Worm (Caenorhabditis elegans): ENCODE data around the gene clec-261.

clec-261 gene

ce11 chrV:20289317-20289716 lies 5.0 kb downstream of the clec-261 start, which contains the start of gene mlt-4:
TSS of gene mlt-4 (minus strand) at chrV:20289417.
- no peak for TF ChIP-seq ama-1 (optimal IDR thresholded peaks at IDR 0.05)
- no peak for TF ChIP-seq zag-1 (tag; optimal IDR thresholded peaks at IDR 0.05)
- no peak for TF ChIP-seq dmd-4 (tag; optimal IDR thresholded peaks at IDR 0.05)
- TF ChIP-seq lin-13 (GFP tag; optimal IDR thresholded peaks at IDR 0.05) = no peak
- TF ChIP-seq gmeb-1 (tag; optimal IDR thresholded peaks at IDR 0.05) = no peak
- no peak for TF ChIP-seq Y55F3AM.14 (GFP tag; optimal IDR thresholded peaks at IDR 0.05)
- TF ChIP-seq nhr-6 (tag; optimal IDR thresholded peaks at IDR 0.05) = no peak

DNA sequence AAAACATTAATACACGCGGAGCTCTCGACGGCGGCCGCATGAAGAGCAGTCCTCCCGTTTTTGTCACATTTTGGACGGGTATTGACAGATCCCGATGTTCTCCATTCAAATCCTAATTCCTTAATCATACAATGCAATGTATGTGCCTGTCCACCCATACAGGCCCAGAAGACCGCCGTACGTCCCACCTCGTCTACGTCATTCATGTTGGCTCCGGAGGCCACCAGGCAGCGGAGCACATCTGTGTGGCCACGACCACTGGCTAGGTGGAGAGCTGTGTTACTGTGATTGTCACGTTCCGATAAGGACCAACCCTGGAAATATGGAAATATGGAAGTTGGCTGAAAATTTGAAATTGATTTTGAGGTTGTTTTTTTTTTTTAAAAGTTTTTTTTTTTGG lies 11.5 kb downstream of the clec-261 start:
- TF ChIP-seq mdl-1 (tag; optimal IDR thresholded peaks at IDR 0.05) = no peak
- no peak for TF ChIP-seq Y55F3AM.14 (GFP tag; optimal IDR thresholded peaks at IDR 0.05)
- TF ChIP-seq ztf-1 (GFP tag; conservative IDR thresholded peaks at IDR 0.05) = no peak
- no peak for TF ChIP-seq lin-13 (GFP tag; optimal IDR thresholded peaks at IDR 0.05)
- TF ChIP-seq sma-9 (GFP tag; optimal IDR thresholded peaks at IDR 0.05) = no peak
- TF ChIP-seq sma-9 (tag; optimal IDR thresholded peaks at IDR 0.05) = no peak
- TF ChIP-seq F13H6.1 (tag; optimal IDR thresholded peaks at IDR 0.05) = no peak
- TF ChIP-seq dmd-4 (tag; optimal IDR thresholded peaks at IDR 0.05) = no peak
- TF ChIP-seq aly-2 (tag; optimal IDR thresholded peaks at IDR 0.05) = no peak
- no peak for TF ChIP-seq unc-62 (GFP tag; optimal IDR thresholded peaks at IDR 0.05)
- no peak for TF ChIP-seq unc-55 (GFP tag; optimal IDR thresholded peaks at IDR 0.05)
- no peak for TF ChIP-seq alr-1 (tag; optimal IDR thresholded peaks at IDR 0.05)
- TF ChIP-seq mbf-1 (tag; optimal IDR thresholded peaks at IDR 0.05) = no peak

- peak; percentile 75 for TF ChIP-seq F13H6.1 (tag; optimal IDR thresholded peaks at IDR 0.05)
- TF ChIP-seq peb-1 (tag; optimal IDR thresholded peaks at IDR 0.05) = no peak
Measured at ce11 chrV:20279811-20280317, 14.4 kb downstream of the clec-261 start, which contains the start of gene pqn-94. TSS of gene pqn-94 (minus strand) at chrV:20279861.

- TF ChIP-seq ztf-11 (tag; optimal IDR thresholded peaks at IDR 0.05) (no peak), nhr-12 (tag; optimal IDR thresholded peaks at IDR 0.05) (no peak), lsy-2 (tag; optimal IDR thresholded peaks at IDR 0.05) (no peak), Y55F3AM.14 (GFP tag; optimal IDR thresholded peaks at IDR 0.05) (no peak), nhr-21 (tag; optimal IDR thresholded peaks at IDR 0.05) (no peak), mdl-1 (tag; optimal IDR thresholded peaks at IDR 0.05) (no peak), lin-13 (GFP tag; optimal IDR thresholded peaks at IDR 0.05) (no peak), ceh-82 (tag; optimal IDR thresholded peaks at IDR 0.05) (no peak), crh-2 (tag; optimal IDR thresholded peaks at IDR 0.05) (no peak), ztf-4 (tag; optimal IDR thresholded peaks at IDR 0.05) (no peak), lin-39 (tag; optimal IDR thresholded peaks at IDR 0.05) (no peak), dmd-4 (tag; optimal IDR thresholded peaks at IDR 0.05) (no peak), elt-3 (tag; optimal IDR thresholded peaks at IDR 0.05) (no peak), blmp-1 (tag; optimal IDR thresholded peaks at IDR 0.05; ENCODE audit: insufficient read depth) (no peak), ceh-16 (tag; optimal IDR thresholded peaks at IDR 0.05) (no peak), fos-1 (tag; optimal IDR thresholded peaks at IDR 0.05) (no peak), ama-1 (optimal IDR thresholded peaks at IDR 0.05) (no peak), aly-2 (tag; optimal IDR thresholded peaks at IDR 0.05) (no peak)
Measured at ce11 chrV:20279309-20279708, 15.0 kb downstream of the clec-261 start.

DNA sequence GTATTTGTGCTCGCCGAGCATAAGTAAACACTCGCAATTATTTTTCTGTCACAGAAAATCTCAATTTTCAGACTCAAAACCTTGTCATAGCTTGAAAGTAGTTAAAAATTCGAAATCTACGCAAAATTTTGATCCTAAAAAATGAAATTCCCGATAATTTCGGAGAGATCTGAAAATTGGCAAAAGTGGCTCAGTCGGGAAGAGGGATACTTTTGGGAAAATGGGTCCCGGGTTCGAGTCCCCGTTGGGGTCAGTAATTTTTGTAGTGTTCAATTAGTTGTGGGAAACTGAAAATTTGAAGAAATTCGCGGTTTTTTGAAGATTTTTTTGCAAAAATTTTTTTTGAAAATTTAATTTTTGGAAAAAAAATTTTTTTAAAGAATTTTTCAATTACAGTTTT lies 17.4 kb downstream of the clec-261 start:
- TF ChIP-seq alr-1 (tag; optimal IDR thresholded peaks at IDR 0.05) = no peak
- TF ChIP-seq ceh-82 (tag; optimal IDR thresholded peaks at IDR 0.05) = no peak
- no peak for TF ChIP-seq ceh-16 (tag; optimal IDR thresholded peaks at IDR 0.05)
- TF ChIP-seq zag-1 (tag; optimal IDR thresholded peaks at IDR 0.05) = no peak
- TF ChIP-seq lin-13 (GFP tag; optimal IDR thresholded peaks at IDR 0.05) = no peak
- TF ChIP-seq blmp-1 (tag; optimal IDR thresholded peaks at IDR 0.05; ENCODE audit: insufficient read depth) = no peak
- no peak for TF ChIP-seq ama-1 (optimal IDR thresholded peaks at IDR 0.05)
- TF ChIP-seq unc-62 (GFP tag; optimal IDR thresholded peaks at IDR 0.05) = no peak
- TF ChIP-seq peb-1 (tag; optimal IDR thresholded peaks at IDR 0.05) = no peak

- TF ChIP-seq crh-2 (tag; optimal IDR thresholded peaks at IDR 0.05) (peak; percentile 70), lsy-2 (tag; optimal IDR thresholded peaks at IDR 0.05) (peak in 1 of 2 experiments; percentile 69), gmeb-1 (tag; optimal IDR thresholded peaks at IDR 0.05) (peak; percentile 55), nhr-129 (tag; optimal IDR thresholded peaks at IDR 0.05) (peak; percentile 57), ama-1 (optimal IDR thresholded peaks at IDR 0.05) (no peak), lin-13 (GFP tag; optimal IDR thresholded peaks at IDR 0.05) (peak; percentile 48), sma-3 (GFP tag; optimal IDR thresholded peaks at IDR 0.05) (peak; percentile 12), nhr-77 (tag; optimal IDR thresholded peaks at IDR 0.05) (no peak), fos-1 (tag; optimal IDR thresholded peaks at IDR 0.05) (peak; percentile 5), C34F6.9 (tag; optimal IDR thresholded peaks at IDR 0.05) (peak; percentile 56), unc-55 (GFP tag; optimal IDR thresholded peaks at IDR 0.05) (peak; percentile 89), mdl-1 (tag; optimal IDR thresholded peaks at IDR 0.05) (no peak), R02D3.7 (tag; optimal IDR thresholded peaks at IDR 0.05) (peak; percentile 57), sem-4 (tag; optimal IDR thresholded peaks at IDR 0.05) (no peak)
Measured at ce11 chrV:20269661-20270137, 24.6 kb downstream of the clec-261 start, which contains the start of the genes prmt-1 and cdkr-3. TSS of gene prmt-1 (minus strand) at chrV:20269711. TSS of gene cdkr-3 (plus strand) at chrV:20270107.

All from whole organism, L2 larva.